Fruit fly (Drosophila melanogaster) whole organism, embryonic: Measurements from ENCODE around the gene CG31809.

Experiments
- Abd-B ChIP-seq: fragments of 200-800 bp; sonication (Bioruptor generic); optimal IDR thresholded peaks from 2 replicates; lab custom pipeline; 2018; ENCODE audit warnings: missing biosample characterization, mild to moderate bottlenecking, missing genetic modification characterization, moderate library complexity
- Aef1 ChIP-seq: fragments of 200-800 bp; sonication (Bioruptor generic); IDR thresholded peaks from 3 replicates; pipeline ENCODE4 v1.3.6; 2022; ENCODE audit warnings: missing biosample characterization, missing genetic modification characterization
- CG10147 ChIP-seq: fragments of 200-800 bp; sonication (Bioruptor generic); optimal IDR thresholded peaks from 2 replicates; lab custom pipeline; 2019; ENCODE audit warnings: missing biosample characterization, mild to moderate bottlenecking, missing genetic modification characterization, moderate library complexity
- CG10565 ChIP-seq: fragments of 200-800 bp; sonication (Bioruptor generic); optimal IDR thresholded peaks from 3 replicates; lab custom pipeline; 2016; ENCODE audit warnings: missing biosample characterization, mild to moderate bottlenecking, missing genetic modification characterization
- CG10654 ChIP-seq: fragments of 200-800 bp; sonication (Bioruptor generic); optimal IDR thresholded peaks from 2 replicates; lab custom pipeline; 2016; ENCODE audit warnings: missing biosample characterization, missing genetic modification characterization
- CG11695 ChIP-seq: fragments of 200-800 bp; sonication (Bioruptor generic); IDR thresholded peaks from 3 replicates; pipeline ENCODE4 v1.3.6; 2022; ENCODE audit warnings: missing biosample characterization, missing genetic modification characterization
- CG11723 ChIP-seq: fragments of 200-800 bp; sonication (Bioruptor generic); optimal IDR thresholded peaks from 2 replicates; lab custom pipeline; 2017; ENCODE audit warnings: missing biosample characterization, mild to moderate bottlenecking, missing genetic modification characterization
- CG12071 ChIP-seq: fragments of 200-800 bp; sonication (Bioruptor generic); optimal IDR thresholded peaks from 3 replicates; lab custom pipeline; 2018; ENCODE audit warnings: missing biosample characterization, mild to moderate bottlenecking, missing genetic modification characterization
- CG13624 ChIP-seq: fragments of 200-800 bp; sonication (Bioruptor generic); optimal IDR thresholded peaks from 2 replicates; lab custom pipeline; 2016; ENCODE audit warnings: missing biosample characterization, missing genetic modification characterization
- CG14860 ChIP-seq: fragments of 200-800 bp; sonication (Bioruptor generic); IDR thresholded peaks from 3 replicates; pipeline ENCODE4 v1.3.6; 2022; ENCODE audit warnings: missing biosample characterization, missing genetic modification characterization; ENCODE audit not compliant: partially characterized antibody
- CG15269 ChIP-seq: fragments of 200-800 bp; sonication (Bioruptor generic); optimal IDR thresholded peaks from 2 replicates; lab custom pipeline; 2018; ENCODE audit warnings: missing biosample characterization, mild to moderate bottlenecking, missing genetic modification characterization, moderate library complexity
- CG16815 ChIP-seq: fragments of 200-800 bp; sonication (Bioruptor generic); optimal IDR thresholded peaks from 3 replicates; lab custom pipeline; 2017; ENCODE audit warnings: missing biosample characterization, mild to moderate bottlenecking, missing genetic modification characterization
- CG17385 ChIP-seq: fragments of 200-800 bp; sonication (Bioruptor generic); optimal IDR thresholded peaks from 3 replicates; lab custom pipeline; 2018; ENCODE audit warnings: missing biosample characterization, mild to moderate bottlenecking, missing genetic modification characterization
- CG31388 ChIP-seq: fragments of 200-800 bp; sonication (Bioruptor generic); optimal IDR thresholded peaks from 2 replicates; lab custom pipeline; 2016; ENCODE audit warnings: missing biosample characterization, missing genetic modification characterization
- CG31441 ChIP-seq: fragments of 200-800 bp; sonication (Bioruptor generic); IDR thresholded peaks from 2 replicates; pipeline ENCODE4 v1.3.6; 2022; ENCODE audit warnings: missing biosample characterization, missing genetic modification characterization
- CG3163 ChIP-seq: fragments of 200-800 bp; sonication (Bioruptor generic); optimal IDR thresholded peaks from 3 replicates; lab custom pipeline; 2016; ENCODE audit warnings: missing biosample characterization, missing genetic modification characterization
- CG33557 ChIP-seq: fragments of 200-800 bp; sonication (Bioruptor generic); optimal IDR thresholded peaks from 2 replicates; lab custom pipeline; 2019; ENCODE audit warnings: missing biosample characterization, mild to moderate bottlenecking, missing genetic modification characterization, moderate library complexity
- CG3407 ChIP-seq: fragments of 200-800 bp; sonication (Bioruptor generic); optimal IDR thresholded peaks from 2 replicates; lab custom pipeline; 2018; ENCODE audit warnings: missing biosample characterization, mild to moderate bottlenecking, missing genetic modification characterization
- CG4360 ChIP-seq: fragments of 200-800 bp; sonication (Bioruptor generic); IDR thresholded peaks from 2 replicates; pipeline ENCODE4 v1.3.6; 2022; ENCODE audit warnings: missing biosample characterization, missing genetic modification characterization
- CG43689 ChIP-seq: fragments of 200-800 bp; sonication (Bioruptor generic); IDR thresholded peaks from 2 replicates; pipeline ENCODE4 v1.3.6; 2022; ENCODE audit warnings: missing biosample characterization, missing genetic modification characterization
- CG4707 ChIP-seq: fragments of 200-800 bp; sonication (Bioruptor generic); optimal IDR thresholded peaks from 2 replicates; lab custom pipeline; 2018; ENCODE audit warnings: missing biosample characterization, mild to moderate bottlenecking, missing genetic modification characterization, moderate library complexity
- CG7928 ChIP-seq: fragments of 200-800 bp; sonication (Bioruptor generic); optimal IDR thresholded peaks from 2 replicates; lab custom pipeline; 2017; ENCODE audit warnings: missing biosample characterization, mild to moderate bottlenecking, missing genetic modification characterization
- CG8281 ChIP-seq: fragments of 200-800 bp; sonication (Bioruptor generic); optimal IDR thresholded peaks from 2 replicates; lab custom pipeline; 2018; ENCODE audit warnings: missing biosample characterization, mild to moderate bottlenecking, missing genetic modification characterization, moderate library complexity
- CG9609 ChIP-seq: fragments of 200-800 bp; sonication (Bioruptor generic); optimal IDR thresholded peaks from 3 replicates; lab custom pipeline; 2016; ENCODE audit warnings: missing biosample characterization, missing genetic modification characterization
- Camta ChIP-seq: fragments of 200-800 bp; sonication (Bioruptor generic); optimal IDR thresholded peaks from 2 replicates; lab custom pipeline; 2016; ENCODE audit warnings: missing biosample characterization, missing genetic modification characterization
- Chrac-16 ChIP-seq: fragments of 200-800 bp; sonication (Bioruptor generic); optimal IDR thresholded peaks from 3 replicates; lab custom pipeline; 2016; ENCODE audit warnings: missing biosample characterization, missing genetic modification characterization
- Fer2 ChIP-seq: fragments of 200-800 bp; sonication (Bioruptor generic); optimal IDR thresholded peaks from 2 replicates; lab custom pipeline; 2018; ENCODE audit warnings: missing biosample characterization, mild to moderate bottlenecking, missing genetic modification characterization, moderate library complexity
- Gug ChIP-seq: fragments of 200-800 bp; sonication (Bioruptor generic); IDR thresholded peaks from 4 replicates; pipeline ENCODE4 v1.3.6; 2022; ENCODE audit warnings: missing biosample characterization, missing genetic modification characterization
- HLH4C ChIP-seq: fragments of 200-800 bp; sonication (Bioruptor generic); IDR thresholded peaks from 3 replicates; pipeline ENCODE4 v1.3.6; 2022; ENCODE audit warnings: missing biosample characterization, missing genetic modification characterization; ENCODE audit not compliant: partially characterized antibody
- Hr39 ChIP-seq: fragments of >200 bp; optimal IDR thresholded peaks from 2 replicates; lab custom pipeline; 2017
- Sin3A ChIP-seq: fragments of >200 bp; optimal IDR thresholded peaks from 2 replicates; lab custom pipeline; 2018
- al ChIP-seq: fragments of 200-800 bp; sonication (Bioruptor generic); IDR thresholded peaks from 2 replicates; pipeline ENCODE4 v1.3.6; 2022; ENCODE audit warnings: missing biosample characterization, missing genetic modification characterization
- ara ChIP-seq: fragments of 200-800 bp; sonication (Bioruptor generic); IDR thresholded peaks from 2 replicates; pipeline ENCODE4 v1.3.6; 2022; ENCODE audit warnings: missing biosample characterization, missing genetic modification characterization
- bbx ChIP-seq: fragments of 200-800 bp; sonication (Bioruptor generic); IDR thresholded peaks from 2 replicates; pipeline ENCODE4 v1.3.6; 2022; ENCODE audit warnings: missing biosample characterization, missing genetic modification characterization; ENCODE audit not compliant: partially characterized antibody
- danr ChIP-seq: fragments of 200-800 bp; sonication (Bioruptor generic); IDR thresholded peaks from 2 replicates; pipeline ENCODE4 v1.3.6; 2022; ENCODE audit warnings: missing biosample characterization, missing genetic modification characterization
- eve ChIP-seq, 2 experiments: fragments of >200 bp; optimal IDR thresholded peaks; 2 replicates each; lab custom pipeline; 2017; ENCODE audit warnings: missing biosample characterization in 2 of 2, missing genetic modification characterization in 2 of 2
- gro ChIP-seq: fragments of 200-800 bp; sonication (Bioruptor generic); optimal IDR thresholded peaks from 2 replicates; lab custom pipeline; 2016; ENCODE audit warnings: missing biosample characterization, missing genetic modification characterization
- gsb ChIP-seq: fragments of 200-800 bp; sonication (Bioruptor generic); IDR thresholded peaks from 2 replicates; pipeline ENCODE4 v1.3.6; 2022; ENCODE audit warnings: missing biosample characterization, missing genetic modification characterization
- lab ChIP-seq: fragments of 200-800 bp; sonication (Bioruptor generic); optimal IDR thresholded peaks from 3 replicates; lab custom pipeline; 2017; ENCODE audit warnings: missing biosample characterization, missing genetic modification characterization, mild to moderate bottlenecking, moderate library complexity, missing genetic modification reagents
- lola ChIP-seq, 3 experiments: fragments of >200 bp in 2 of 3; fragments of 200-800 bp in 1 of 3; sonication (Bioruptor generic) in 1 of 3; optimal IDR thresholded peaks; 2 replicates each; lab custom pipeline; 2017 to 2019; ENCODE audit warnings: missing biosample characterization in 3 of 3, missing genetic modification characterization in 3 of 3, mild to moderate bottlenecking in 1 of 3, moderate library complexity in 1 of 3
- nau ChIP-seq: fragments of 200-800 bp; sonication (Bioruptor generic); optimal IDR thresholded peaks from 3 replicates; lab custom pipeline; 2017; ENCODE audit warnings: missing biosample characterization, mild to moderate bottlenecking, missing genetic modification characterization, missing genetic modification reagents
- pan ChIP-seq, 4 experiments: fragments of >200 bp in 3 of 4; fragments of 200-800 bp in 1 of 4; sonication (Bioruptor generic) in 1 of 4; optimal IDR thresholded peaks in 3 of 4; IDR thresholded peaks in 1 of 4; 2 replicates each; pipeline versions ENCODE4 v1.3.6 to Lab custom; 2017 to 2022; ENCODE audit warnings: missing biosample characterization in 2 of 4, missing genetic modification characterization in 2 of 4, mixed read lengths in 1 of 4
- pita ChIP-seq: fragments of 200-800 bp; sonication (Bioruptor generic); optimal IDR thresholded peaks from 2 replicates; lab custom pipeline; 2017; ENCODE audit warnings: missing biosample characterization, mild to moderate bottlenecking, missing genetic modification characterization
- row ChIP-seq: fragments of 200-800 bp; sonication (Bioruptor generic); IDR thresholded peaks from 3 replicates; pipeline ENCODE4 v1.3.6; 2022; ENCODE audit warnings: missing biosample characterization, missing genetic modification characterization
- run ChIP-seq: fragments of 200-800 bp; sonication (Bioruptor generic); optimal IDR thresholded peaks from 3 replicates; lab custom pipeline; 2018; ENCODE audit warnings: missing biosample characterization, mild to moderate bottlenecking, missing genetic modification characterization
- salm ChIP-seq: fragments of 200-800 bp; sonication (Bioruptor generic); optimal IDR thresholded peaks from 2 replicates; lab custom pipeline; 2018; ENCODE audit warnings: missing biosample characterization, mild to moderate bottlenecking, missing genetic modification characterization
- sd ChIP-seq: fragments of 200-800 bp; sonication (Bioruptor generic); optimal IDR thresholded peaks from 3 replicates; lab custom pipeline; 2018; ENCODE audit warnings: missing biosample characterization, mild to moderate bottlenecking, missing genetic modification characterization, moderate library complexity
- sqz ChIP-seq: fragments of 200-800 bp; sonication (Bioruptor generic); optimal IDR thresholded peaks from 3 replicates; lab custom pipeline; 2018; ENCODE audit warnings: missing biosample characterization, mild to moderate bottlenecking, missing genetic modification characterization

CG31809 gene

DNA sequence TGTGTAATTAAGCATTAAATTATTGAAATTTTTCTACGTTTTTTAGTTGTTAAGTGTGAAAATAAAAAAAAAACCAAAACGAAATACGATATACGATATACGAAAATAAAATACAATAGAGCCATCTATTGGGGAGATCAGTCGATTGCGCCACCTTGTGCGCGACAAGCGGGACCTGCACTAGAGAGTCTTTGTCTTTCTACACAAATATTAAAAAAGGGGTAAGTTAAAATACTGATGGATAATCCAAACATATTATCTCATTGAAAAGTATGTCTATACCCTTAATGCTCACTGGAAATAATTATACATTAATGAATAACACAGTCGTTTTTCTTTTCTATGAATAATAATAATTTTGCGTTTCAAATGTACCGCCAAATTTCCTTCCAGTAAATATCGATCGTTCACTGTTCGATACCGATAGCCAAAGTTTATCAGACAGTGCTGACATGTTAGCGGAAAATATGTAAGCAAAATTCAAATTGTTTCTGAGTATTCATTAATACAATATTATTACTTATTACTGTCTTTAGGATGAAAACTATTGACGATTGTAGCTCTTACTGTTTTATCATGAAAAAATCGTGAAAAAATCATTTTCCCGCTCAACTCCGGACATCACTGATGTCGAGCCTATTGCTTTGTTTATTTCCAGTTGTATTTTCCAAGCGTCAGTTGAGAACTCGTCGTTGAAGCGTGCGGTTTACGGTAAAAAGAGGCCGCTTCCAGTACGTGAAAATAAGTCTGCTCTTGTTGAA, 42.3 kb downstream of the CG31809 start, which contains the start of gene mdy (continued):
- peak in 1 of 3 experiments; percentile 62 for TF ChIP-seq lola (GFP tag; optimal IDR thresholded peaks at IDR 0.05; lab: Kevin White, UChicago)
- no peak for TF ChIP-seq CG4707 (GFP tag; lab: Kevin White, UChicago)
- no peak for TF ChIP-seq CG3163 (GFP tag; lab: Kevin White, UChicago)
- peak; percentile 64 for TF ChIP-seq bbx (GFP tag; lab: Robert Waterston, UW)
- TF ChIP-seq salm (tag; lab: Kevin White, UChicago): no peak
- TF ChIP-seq nau (GFP tag; lab: Kevin White, UChicago): no peak
- TF ChIP-seq CG31441 (GFP tag; lab: Robert Waterston, UW): peak; percentile 63
- TF ChIP-seq CG43689 (GFP tag; lab: Robert Waterston, UW): no peak
- no peak for TF ChIP-seq pan (optimal IDR thresholded peaks at IDR 0.05; lab: Kevin White, UChicago)
- TF ChIP-seq pan (GFP tag; optimal IDR thresholded peaks at IDR 0.05 in 1 of 2, IDR thresholded peaks at IDR 0.05 in 1 of 2): peak in 1 of 2 experiments; percentile 50
- no peak for TF ChIP-seq CG9609 (GFP tag; lab: Kevin White, UChicago)
- TF ChIP-seq CG10654 (GFP tag; lab: Kevin White, UChicago): no peak
- peak; percentile 33 for TF ChIP-seq CG4360 (GFP tag; lab: Robert Waterston, UW)
- no peak for TF ChIP-seq CG10565 (GFP tag; lab: Kevin White, UChicago)
- TF ChIP-seq danr: 0 out of 2 replicates have a peak, but pooled peaks have one; percentile 6
- peak; percentile 10 for TF ChIP-seq CG8281 (tag; lab: Kevin White, UChicago)
- no peak for TF ChIP-seq CG13624 (GFP tag; lab: Kevin White, UChicago)
- no peak for TF ChIP-seq CG31388 (GFP tag; lab: Kevin White, UChicago)
- TF ChIP-seq gsb (GFP tag; lab: Robert Waterston, UW): peak; percentile 35; the same call in 1 of the 2 replicates
- TF ChIP-seq Gug (GFP tag; lab: Robert Waterston, UW): peak; percentile 51; the same call in 2 of the 4 replicates
- no peak for TF ChIP-seq sqz (GFP tag; lab: Kevin White, UChicago)
- TF ChIP-seq lab (GFP tag; lab: Kevin White, UChicago): peak; percentile 44
- TF ChIP-seq CG11723: no peak
- no peak for TF ChIP-seq sd (tag; lab: Kevin White, UChicago)
- peak; percentile 70 for TF ChIP-seq al (GFP tag; lab: Robert Waterston, UW)
- no peak for TF ChIP-seq Sin3A (lab: Kevin White, UChicago)
- peak; percentile 73 for TF ChIP-seq HLH4C
- TF ChIP-seq CG15269 (tag; lab: Kevin White, UChicago): peak; percentile 45
- TF ChIP-seq Hr39 (lab: Kevin White, UChicago): no peak
- TF ChIP-seq row: peak; percentile 89
- no peak for TF ChIP-seq CG17385 (GFP tag; lab: Kevin White, UChicago)
- TF ChIP-seq CG7928 (GFP tag; lab: Kevin White, UChicago): no peak
- TF ChIP-seq run: no peak
- peak; percentile 6 for TF ChIP-seq gro (GFP tag; lab: Kevin White, UChicago)
- peak; percentile 64 for TF ChIP-seq ara (GFP tag; lab: Robert Waterston, UW)
- TF ChIP-seq CG16815 (GFP tag; lab: Kevin White, UChicago): no peak
- TF ChIP-seq Camta: peak; percentile 4
- no peak for TF ChIP-seq CG10147 (GFP tag; lab: Kevin White, UChicago)
- TF ChIP-seq CG3407 (GFP tag; lab: Kevin White, UChicago): no peak
- no peak for TF ChIP-seq Fer2 (tag; lab: Kevin White, UChicago)
- TF ChIP-seq Aef1 (GFP tag; lab: Robert Waterston, UW): peak; percentile 47; the same call in 2 of the 3 replicates
- peak; percentile 52; the same call in 1 of the 3 replicates for TF ChIP-seq CG14860 (GFP tag; lab: Robert Waterston, UW)
- TF ChIP-seq CG33557: peak; percentile 45
- no peak for TF ChIP-seq CG12071 (GFP tag; lab: Kevin White, UChicago)
- peak; percentile 7 for TF ChIP-seq Abd-B (GFP tag; lab: Kevin White, UChicago)
- TF ChIP-seq CG11695 (GFP tag; lab: Robert Waterston, UW): peak; percentile 48; the same call in 2 of the 3 replicates
- TF ChIP-seq pita (GFP tag; lab: Kevin White, UChicago): peak; percentile 1
- peak in 1 of 2 experiments; percentile 45 for TF ChIP-seq eve (GFP tag; optimal IDR thresholded peaks at IDR 0.05; lab: Kevin White, UChicago)
- TF ChIP-seq Chrac-16 (GFP tag; lab: Kevin White, UChicago): peak; percentile 69
